Fruit fly (Drosophila melanogaster) whole organism, embryonic: ENCODE results near the gene fan.

Experiments
- Blimp-1 ChIP-seq: fragments of 200-800 bp; sonication (Bioruptor generic); optimal IDR thresholded peaks from 3 replicates; lab custom pipeline; 2018; ENCODE audit warnings: missing biosample characterization, missing genetic modification characterization, mild to moderate bottlenecking, moderate library complexity, missing genetic modification reagents
- CG10209 ChIP-seq: fragments of 200-800 bp; sonication (Bioruptor generic); optimal IDR thresholded peaks from 3 replicates; lab custom pipeline; 2017; ENCODE audit warnings: missing biosample characterization, mild to moderate bottlenecking, missing genetic modification characterization, missing genetic modification reagents
- CG16813 ChIP-seq: fragments of 200-800 bp; sonication (Bioruptor generic); IDR thresholded peaks from 3 replicates; pipeline ENCODE4 v1.3.6; 2022; ENCODE audit warnings: missing biosample characterization, missing genetic modification characterization; ENCODE audit not compliant: partially characterized antibody
- CG16863 ChIP-seq: fragments of 200-800 bp; sonication (Bioruptor generic); optimal IDR thresholded peaks from 3 replicates; lab custom pipeline; 2016; ENCODE audit warnings: missing biosample characterization, missing genetic modification characterization
- Dad ChIP-seq: fragments of 200-800 bp; sonication (Bioruptor generic); optimal IDR thresholded peaks from 3 replicates; lab custom pipeline; 2016; ENCODE audit warnings: missing biosample characterization, missing genetic modification characterization
- Dll ChIP-seq: fragments of 200-800 bp; sonication (Bioruptor generic); IDR thresholded peaks from 4 replicates; pipeline ENCODE4 v1.3.6; 2022; ENCODE audit warnings: missing biosample characterization, missing genetic modification characterization; ENCODE audit not compliant: partially characterized antibody
- Eip74EF ChIP-seq, 2 experiments: fragments of 200-800 bp in 1 of 2; fragments of >200 bp in 1 of 2; sonication (Bioruptor generic) in 1 of 2; optimal IDR thresholded peaks; 2 replicates each; lab custom pipeline; 2017 to 2019; ENCODE audit warnings: missing biosample characterization in 2 of 2, missing genetic modification characterization in 2 of 2, mild to moderate bottlenecking in 1 of 2, moderate library complexity in 1 of 2
- Mes4 ChIP-seq: fragments of 200-800 bp; sonication (Bioruptor generic); optimal IDR thresholded peaks from 2 replicates; lab custom pipeline; 2016; ENCODE audit warnings: missing biosample characterization, missing genetic modification characterization
- Scr ChIP-seq: fragments of 200-800 bp; sonication (Bioruptor generic); IDR thresholded peaks from 2 replicates; pipeline ENCODE4 v1.3.6; 2022; ENCODE audit warnings: missing biosample characterization, missing genetic modification characterization; ENCODE audit not compliant: partially characterized antibody
- en ChIP-seq: fragments of 200-800 bp; sonication (Bioruptor generic); optimal IDR thresholded peaks from 2 replicates; lab custom pipeline; 2016; ENCODE audit warnings: missing biosample characterization, missing genetic modification characterization
- exex ChIP-seq: fragments of 200-800 bp; sonication (Bioruptor generic); optimal IDR thresholded peaks from 4 replicates; lab custom pipeline; 2018; ENCODE audit warnings: missing biosample characterization, mild to moderate bottlenecking, missing genetic modification characterization, moderate library complexity
- unpg ChIP-seq: fragments of 200-800 bp; sonication (Bioruptor generic); optimal IDR thresholded peaks from 3 replicates; lab custom pipeline; 2018; ENCODE audit warnings: missing biosample characterization, mild to moderate bottlenecking, missing genetic modification characterization, moderate library complexity

DNA sequence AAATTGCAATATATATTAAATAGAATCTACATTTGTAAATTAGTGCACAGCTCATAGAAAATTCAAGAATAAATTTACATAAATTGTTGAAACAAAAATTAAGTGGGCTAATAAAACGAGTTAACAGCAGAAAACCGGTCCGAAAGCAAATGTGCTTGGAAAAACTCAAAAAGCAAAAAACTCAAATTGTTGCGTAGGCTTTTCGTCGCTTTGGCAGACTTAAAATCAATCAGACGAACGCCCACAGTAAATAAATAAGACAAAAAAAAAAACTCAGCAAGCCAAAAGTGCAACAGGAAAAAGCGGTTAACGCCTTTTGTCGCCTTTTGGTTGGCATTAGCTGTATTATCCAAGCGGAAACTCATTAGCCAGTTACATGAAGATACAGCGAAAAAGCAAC, 31.0 kb upstream of the fan start:
- TF ChIP-seq en (no peak), Mes4 (GFP tag; lab: Kevin White, UChicago) (no peak), CG16813 (GFP tag; lab: Robert Waterston, UW) (no peak), exex (tag; lab: Kevin White, UChicago) (no peak), Dad (no peak), Blimp-1 (GFP tag; lab: Kevin White, UChicago) (no peak), Dll (GFP tag; lab: Robert Waterston, UW) (no peak), Scr (GFP tag; lab: Robert Waterston, UW) (no peak), Eip74EF (GFP tag; optimal IDR thresholded peaks at IDR 0.05; lab: Kevin White, UChicago) (no peak), unpg (GFP tag; lab: Kevin White, UChicago) (no peak), CG16863 (GFP tag; lab: Kevin White, UChicago) (no peak), CG10209 (GFP tag; lab: Kevin White, UChicago) (no peak)
